Worm (Caenorhabditis elegans): ENCODE data around the gene tyr-2.

DNA sequence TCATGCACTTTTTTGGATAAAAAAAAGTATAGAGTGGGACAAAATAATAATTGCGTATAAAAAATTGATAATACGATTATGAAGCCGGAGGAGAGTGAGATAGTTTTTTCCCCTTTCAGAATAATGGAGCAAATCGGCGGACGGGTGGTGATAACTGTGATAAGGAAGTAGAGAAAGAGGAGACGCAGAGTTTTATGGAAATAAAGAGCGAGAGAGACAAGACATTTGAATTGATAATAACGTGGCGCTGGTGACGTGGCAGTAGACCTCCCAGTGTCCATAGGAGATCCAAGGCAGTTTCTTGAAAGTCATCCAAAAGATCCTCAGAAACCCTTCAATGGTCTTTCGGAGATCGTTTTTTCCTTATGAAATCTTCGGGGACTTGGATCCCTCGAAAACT, 10.2 kb upstream of the tyr-2 start:
- TF ChIP-seq skn-1 (tag; optimal IDR thresholded peaks at IDR 0.05) (no peak), ceh-82 (tag; optimal IDR thresholded peaks at IDR 0.05) (no peak), nhr-28 (tag; optimal IDR thresholded peaks at IDR 0.05) (peak; percentile 73), duxl-1 (tag; optimal IDR thresholded peaks at IDR 0.05; ENCODE audit: poor library complexity) (no peak), lin-38 (GFP tag; IDR thresholded peaks at IDR 0.05) (0 out of 2 replicates have a peak, but pooled peaks have one; percentile 23), egl-27 (tag; optimal IDR thresholded peaks at IDR 0.05) (no peak), tag-97 (GFP tag; IDR thresholded peaks at IDR 0.05) (no peak)

All from whole organism, L4 larva.